Fruit fly (Drosophila melanogaster) whole organism, prepupa: Measurements from ENCODE around the gene CG9497.

Experiments used
- CG11902 ChIP-seq: fragments of 200-800 bp; sonication (Bioruptor generic); optimal IDR thresholded peaks from 3 replicates; lab custom pipeline; 2016; ENCODE audit warnings: missing biosample characterization, missing genetic modification characterization
- CG34406 ChIP-seq: fragments of 200-800 bp; sonication (Bioruptor generic); optimal IDR thresholded peaks from 3 replicates; lab custom pipeline; 2016; ENCODE audit warnings: missing biosample characterization, missing genetic modification characterization
- CG4318 ChIP-seq: fragments of 200-800 bp; sonication (Bioruptor generic); optimal IDR thresholded peaks from 3 replicates; lab custom pipeline; 2017; ENCODE audit warnings: missing biosample characterization, mild to moderate bottlenecking, missing genetic modification characterization
- CG6808 ChIP-seq: fragments of 200-800 bp; sonication (Bioruptor generic); optimal IDR thresholded peaks from 3 replicates; lab custom pipeline; 2017; ENCODE audit warnings: missing biosample characterization, missing genetic modification characterization, mild to moderate bottlenecking, moderate library complexity, missing genetic modification reagents
- CG8319 ChIP-seq: fragments of 200-800 bp; sonication (Bioruptor generic); optimal IDR thresholded peaks from 3 replicates; lab custom pipeline; 2016; ENCODE audit warnings: missing biosample characterization, missing genetic modification characterization
- CG9139 ChIP-seq: fragments of 200-800 bp; sonication (Bioruptor generic); optimal IDR thresholded peaks from 3 replicates; lab custom pipeline; 2017; ENCODE audit warnings: missing biosample characterization, mild to moderate bottlenecking, missing genetic modification characterization
- Eip75B ChIP-seq: fragments of 200-800 bp; sonication (Bioruptor generic); optimal IDR thresholded peaks from 3 replicates; lab custom pipeline; 2016; ENCODE audit warnings: missing biosample characterization, missing genetic modification characterization
- Sox14 ChIP-seq: fragments of 200-800 bp; sonication (Bioruptor generic); optimal IDR thresholded peaks from 3 replicates; lab custom pipeline; 2016; ENCODE audit warnings: missing biosample characterization, missing genetic modification characterization
- fd59A ChIP-seq: fragments of 200-800 bp; sonication (Bioruptor generic); optimal IDR thresholded peaks from 2 replicates; lab custom pipeline; 2017; ENCODE audit warnings: missing biosample characterization, mild to moderate bottlenecking, missing genetic modification characterization, missing genetic modification reagents

dm6 chr2L:6306895-6307294 lies 41.3 kb downstream of the CG9497 start:
- TF ChIP-seq Sox14 (GFP tag; lab: Kevin White, UChicago) (peak; percentile 44), CG8319 (GFP tag; lab: Kevin White, UChicago) (no peak), fd59A (GFP tag; lab: Kevin White, UChicago) (no peak), CG11902 (peak; percentile 10), CG4318 (peak; percentile 29), CG9139 (GFP tag; lab: Kevin White, UChicago) (no peak), CG34406 (GFP tag; lab: Kevin White, UChicago) (peak; percentile 39), Eip75B (GFP tag; lab: Kevin White, UChicago) (peak; percentile 9), CG6808 (GFP tag; lab: Kevin White, UChicago) (no peak)
